Worm (Caenorhabditis elegans) whole organism, L3 larva: ENCODE results near the gene arrd-15.
A peak's percentile ranks its signal among the peaks of the same experiment; 100 is the strongest.

Experiments
- aly-2 ChIP-seq: fragments of 150-350 bp; optimal IDR thresholded peaks from 2 replicates; lab custom pipeline; 2014; ENCODE audit warnings: missing biosample characterization, missing genetic modification characterization
- ama-1 ChIP-seq: fragments of 150-350 bp; optimal IDR thresholded peaks from 2 replicates; lab custom pipeline; 2018
- ceh-82 ChIP-seq: fragments of 150-350 bp; optimal IDR thresholded peaks from 2 replicates; lab custom pipeline; 2014; ENCODE audit warnings: missing biosample characterization, missing genetic modification characterization
- daf-12 ChIP-seq: fragments of 150-350 bp; optimal IDR thresholded peaks from 2 replicates; lab custom pipeline; 2014; ENCODE audit warnings: missing biosample characterization, missing genetic modification reagents, missing genetic modification characterization
- elt-3 ChIP-seq, 3 experiments: fragments of 150-350 bp in 1 of 3; sonication (generic microtip) in 2 of 3; optimal IDR thresholded peaks; 2 replicates in 2 of 3; 4 replicates in 1 of 3; lab custom pipeline; 2014 to 2017; ENCODE audit warnings: missing biosample characterization in 3 of 3, missing genetic modification characterization in 3 of 3
- fkh-10 ChIP-seq: sonication (generic microtip); optimal IDR thresholded peaks from 2 replicates; lab custom pipeline; 2017; ENCODE audit warnings: missing biosample characterization, missing genetic modification reagents, missing genetic modification characterization
- mdl-1 ChIP-seq: fragments of 150-350 bp; optimal IDR thresholded peaks from 2 replicates; lab custom pipeline; 2014; ENCODE audit warnings: missing biosample characterization, missing genetic modification characterization
- nhr-23 ChIP-seq: fragments of 150-350 bp; optimal IDR thresholded peaks from 2 replicates; lab custom pipeline; 2014; ENCODE audit warnings: missing biosample characterization, missing genetic modification reagents, missing genetic modification characterization
- ztf-4 ChIP-seq: fragments of 150-350 bp; optimal IDR thresholded peaks from 2 replicates; lab custom pipeline; 2014; ENCODE audit warnings: missing biosample characterization, missing genetic modification characterization

DNA sequence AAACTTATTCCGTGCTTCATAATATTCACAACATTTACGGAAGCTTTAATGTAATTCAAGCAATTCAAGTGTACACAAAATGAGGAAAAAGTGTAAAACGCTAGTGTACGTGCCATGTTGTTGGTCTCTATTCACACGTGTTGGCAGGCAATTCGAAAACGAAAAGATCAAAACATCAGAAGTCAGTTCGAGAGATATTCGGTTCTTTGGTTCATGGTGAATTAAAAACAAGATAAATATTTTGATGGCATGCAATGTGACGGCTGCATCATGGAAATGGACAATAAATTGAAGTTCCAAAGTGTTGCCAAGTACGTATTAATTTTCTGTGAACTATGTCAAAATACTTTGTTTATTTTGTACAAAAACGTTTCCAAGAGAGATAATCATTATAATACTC lies 7.8 kb upstream of the arrd-15 start:
- TF ChIP-seq ceh-82 (no peak), ztf-4 (tag; lab: Kevin White, UChicago) (no peak), elt-3 (tag; optimal IDR thresholded peaks at IDR 0.05; lab: Kevin White, UChicago) (no peak), fkh-10 (GFP tag; lab: Kevin White, UChicago) (no peak), aly-2 (no peak), nhr-23 (tag; lab: Kevin White, UChicago) (no peak), mdl-1 (tag; lab: Kevin White, UChicago) (no peak), ama-1 (peak; percentile 87), daf-12 (tag; lab: Kevin White, UChicago) (no peak)
